Worm (Caenorhabditis elegans) whole organism, L3 larva: ENCODE results near the gene par-4.

Experiments
- R02D3.7 ChIP-seq: fragments of 150-350 bp; optimal IDR thresholded peaks from 2 replicates; lab custom pipeline; 2014; ENCODE audit warnings: missing biosample characterization, missing genetic modification characterization
- ZK546.5 ChIP-seq: sonication (generic microtip); optimal IDR thresholded peaks from 2 replicates; lab custom pipeline; 2017; ENCODE audit warnings: missing biosample characterization, missing genetic modification characterization
- aly-2 ChIP-seq: fragments of 150-350 bp; optimal IDR thresholded peaks from 2 replicates; lab custom pipeline; 2014; ENCODE audit warnings: missing biosample characterization, missing genetic modification characterization
- ama-1 ChIP-seq: fragments of 150-350 bp; optimal IDR thresholded peaks from 2 replicates; lab custom pipeline; 2018
- ceh-28 ChIP-seq: fragments of 150-350 bp; optimal IDR thresholded peaks from 2 replicates; lab custom pipeline; 2014; ENCODE audit warnings: missing biosample characterization, missing genetic modification reagents, missing genetic modification characterization
- fkh-10 ChIP-seq: sonication (generic microtip); optimal IDR thresholded peaks from 2 replicates; lab custom pipeline; 2017; ENCODE audit warnings: missing biosample characterization, missing genetic modification reagents, missing genetic modification characterization
- nhr-11 ChIP-seq: fragments of 150-350 bp; optimal IDR thresholded peaks from 2 replicates; lab custom pipeline; 2014; ENCODE audit warnings: missing biosample characterization, missing genetic modification characterization
- nhr-28 ChIP-seq: fragments of 150-350 bp; optimal IDR thresholded peaks from 2 replicates; lab custom pipeline; 2014; ENCODE audit warnings: missing biosample characterization, missing genetic modification characterization
- nhr-76 ChIP-seq: fragments of 150-350 bp; sonication (generic microtip); optimal IDR thresholded peaks from 5 replicates; lab custom pipeline; 2014; ENCODE audit warnings: missing biosample characterization, missing genetic modification characterization
- pha-4 ChIP-seq: fragments of 150-350 bp; optimal IDR thresholded peaks from 2 replicates; lab custom pipeline; 2014; ENCODE audit warnings: missing biosample characterization, missing genetic modification reagents, missing genetic modification characterization
- snpc-4 ChIP-seq: fragments of 150-350 bp; optimal IDR thresholded peaks from 2 replicates; lab custom pipeline; 2014; ENCODE audit warnings: missing biosample characterization, missing genetic modification characterization
- unc-39 ChIP-seq: sonication (generic microtip); optimal IDR thresholded peaks from 4 replicates; lab custom pipeline; 2017; ENCODE audit warnings: missing biosample characterization, missing genetic modification characterization

- TF ChIP-seq nhr-11 (tag; lab: Kevin White, UChicago), result no peak
- no peak for TF ChIP-seq aly-2 (tag; lab: Kevin White, UChicago)
- no peak for TF ChIP-seq nhr-76 (tag; lab: Kevin White, UChicago)
- TF ChIP-seq ceh-28, result no peak
- TF ChIP-seq snpc-4 (tag; lab: Kevin White, UChicago), result no peak
- no peak for TF ChIP-seq pha-4 (tag; lab: Kevin White, UChicago)
- TF ChIP-seq R02D3.7 (tag; lab: Kevin White, UChicago), result no peak
- TF ChIP-seq nhr-28 (tag; lab: Kevin White, UChicago), result no peak
- TF ChIP-seq fkh-10 (GFP tag; lab: Kevin White, UChicago), result no peak
- no peak for TF ChIP-seq unc-39 (tag; lab: Kevin White, UChicago)
- TF ChIP-seq ZK546.5, result no peak
- no peak for TF ChIP-seq ama-1
Observed at ce11 chrV:18134378-18134777, 35.9 kb downstream of the par-4 start, which contains the start of gene Y37H2A.7.
